Fruit fly (Drosophila melanogaster): ENCODE measurements around the gene E5.

Gene E5

DNA sequence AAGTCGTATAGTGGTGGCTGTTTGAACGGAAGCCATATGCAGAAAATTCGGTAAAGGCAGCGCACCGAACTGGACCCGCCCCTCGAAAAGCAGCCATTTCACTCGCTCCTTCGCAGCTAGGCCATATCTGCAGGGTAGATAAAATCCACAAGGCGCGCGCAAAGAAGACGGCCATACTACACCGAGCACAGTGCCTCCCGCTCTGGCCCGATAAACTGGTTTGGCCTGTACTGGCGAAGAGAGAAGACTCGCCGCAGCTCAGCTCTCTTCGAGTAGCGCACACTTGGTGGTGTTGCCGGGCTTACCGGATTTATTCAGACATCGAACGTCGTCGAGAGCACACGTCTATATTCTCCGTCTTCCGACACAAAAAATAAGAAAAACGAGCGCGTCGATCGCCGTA, 26.8 kb upstream of the E5 start, which contains the start of gene ems (continued):
- TF ChIP-seq CG4360 (GFP tag; IDR thresholded peaks at IDR 0.05) (peak; percentile 56), CG6791 (GFP tag; IDR thresholded peaks at IDR 0.05; ENCODE audit: partially characterized antibody) (peak; percentile 53; the same call in 1 of the 3 replicates), HLHmδ (GFP tag; optimal IDR thresholded peaks at IDR 0.05) (peak; percentile 56), amos (GFP tag; IDR thresholded peaks at IDR 0.05; ENCODE audit: partially characterized antibody) (peak; percentile 22; the same call in 1 of the 2 replicates), CG10321 (GFP tag; IDR thresholded peaks at IDR 0.05) (peak; percentile 99), schlank (tag; optimal IDR thresholded peaks at IDR 0.05) (no peak), grau (tag; optimal IDR thresholded peaks at IDR 0.05) (peak; percentile 13), Lhr (GFP tag; optimal IDR thresholded peaks at IDR 0.05) (no peak), E2f2 (GFP tag; IDR thresholded peaks at IDR 0.05) (peak; percentile 29; the same call in 1 of the 2 replicates), CG14860 (GFP tag; IDR thresholded peaks at IDR 0.05; ENCODE audit: partially characterized antibody) (peak; percentile 54; the same call in 2 of the 3 replicates), ttk (GFP tag; IDR thresholded peaks at IDR 0.05) (peak; percentile 30; the same call in 1 of the 2 replicates), CG7786 (GFP tag; optimal IDR thresholded peaks at IDR 0.05) (no peak), insv (GFP tag; optimal IDR thresholded peaks at IDR 0.05) (peak in 1 of 2 experiments; percentile 9), bbx (GFP tag; IDR thresholded peaks at IDR 0.05; ENCODE audit: partially characterized antibody) (peak; percentile 58), CG4424 (GFP tag; optimal IDR thresholded peaks at IDR 0.05) (no peak), Nf-YA (GFP tag; IDR thresholded peaks at IDR 0.05) (peak; percentile 90), Ets97D (GFP tag; optimal IDR thresholded peaks at IDR 0.05) (no peak), Bgb (GFP tag; IDR thresholded peaks at IDR 0.05; ENCODE audit: partially characterized antibody) (peak; percentile 59; the same call in 1 of the 2 replicates), Dek (tag; optimal IDR thresholded peaks at IDR 0.05) (no peak), CG6654 (GFP tag; optimal IDR thresholded peaks at IDR 0.05) (no peak), D (optimal IDR thresholded peaks at IDR 0.05) (peak; percentile 56), D (GFP tag; optimal IDR thresholded peaks at IDR 0.05) (no peak), CG9932 (GFP tag; IDR thresholded peaks at IDR 0.05) (0 out of 2 replicates have a peak, but pooled peaks have one; percentile 10), CG17829 (tag; optimal IDR thresholded peaks at IDR 0.05) (peak; percentile 67), Med (GFP tag) (peak; percentile 63), CG32767 (GFP tag; IDR thresholded peaks at IDR 0.05) (peak; percentile 67), fd64A (GFP tag; optimal IDR thresholded peaks at IDR 0.05) (peak; percentile 13), knrl (GFP tag; IDR thresholded peaks at IDR 0.05; ENCODE audit: partially characterized antibody) (0 out of 3 replicates have a peak, but pooled peaks have one; percentile 23), Opbp (GFP tag; IDR thresholded peaks at IDR 0.05; ENCODE audit: partially characterized antibody) (peak; percentile 68), org-1 (GFP tag; optimal IDR thresholded peaks at IDR 0.05) (no peak), nmo (GFP tag; optimal IDR thresholded peaks at IDR 0.05) (peak; percentile 40), Drgx (GFP tag; IDR thresholded peaks at IDR 0.05) (peak; percentile 24; the same call in 1 of the 2 replicates), zf30C (GFP tag; optimal IDR thresholded peaks at IDR 0.05) (peak; percentile 17), CG8089 (GFP tag; optimal IDR thresholded peaks at IDR 0.05) (no peak), chif (GFP tag; optimal IDR thresholded peaks at IDR 0.05) (peak in 1 of 2 experiments; percentile 31), CG17328 (GFP tag; IDR thresholded peaks at IDR 0.05) (peak; percentile 28; the same call in 1 of the 2 replicates), chinmo (GFP tag; IDR thresholded peaks at IDR 0.05; ENCODE audit: partially characterized antibody) (peak; percentile 79; the same call in 2 of the 4 replicates), pita (GFP tag; optimal IDR thresholded peaks at IDR 0.05) (no peak), cwo (GFP tag; optimal IDR thresholded peaks at IDR 0.05) (no peak), sr (GFP tag; IDR thresholded peaks at IDR 0.05) (peak; percentile 33; the same call in 1 of the 3 replicates), Side (GFP tag; optimal IDR thresholded peaks at IDR 0.05) (peak; percentile 6), crol (GFP tag; IDR thresholded peaks at IDR 0.05) (peak; percentile 61), Scr (GFP tag; IDR thresholded peaks at IDR 0.05; ENCODE audit: partially characterized antibody) (peak; percentile 31; the same call in 1 of the 2 replicates), CG1832 (GFP tag; optimal IDR thresholded peaks at IDR 0.05) (peak; percentile 99), zen2 (GFP tag; IDR thresholded peaks at IDR 0.05; ENCODE audit: partially characterized antibody) (peak; percentile 17; the same call in 1 of the 3 replicates), ewg (GFP tag; optimal IDR thresholded peaks at IDR 0.05) (peak; percentile 67), Nf-YC (tag; optimal IDR thresholded peaks at IDR 0.05) (peak; percentile 99), CG4707 (GFP tag; optimal IDR thresholded peaks at IDR 0.05) (no peak), bcd (GFP tag; optimal IDR thresholded peaks at IDR 0.05) (no peak)

All from whole organism, embryonic.